Fruit fly (Drosophila melanogaster) whole organism, embryonic: ENCODE results near the gene CG13842.

ENCODE experiments used
- CG1024 ChIP-seq: fragments of 200-800 bp; sonication (Bioruptor generic); IDR thresholded peaks from 2 replicates; pipeline ENCODE4 v1.3.6; 2022; ENCODE audit warnings: missing biosample characterization, missing genetic modification characterization
- CG10565 ChIP-seq: fragments of 200-800 bp; sonication (Bioruptor generic); optimal IDR thresholded peaks from 3 replicates; lab custom pipeline; 2016; ENCODE audit warnings: missing biosample characterization, mild to moderate bottlenecking, missing genetic modification characterization
- CG11247 ChIP-seq: fragments of 200-800 bp; sonication (Bioruptor generic); IDR thresholded peaks from 2 replicates; pipeline ENCODE4 v1.3.6; 2022; ENCODE audit warnings: missing biosample characterization, missing genetic modification characterization
- CG11560 ChIP-seq: fragments of 200-800 bp; sonication (Bioruptor generic); IDR thresholded peaks from 3 replicates; pipeline ENCODE4 v1.3.6; 2022; ENCODE audit warnings: missing biosample characterization, missing genetic modification characterization
- CG12942 ChIP-seq: fragments of 200-800 bp; sonication (Bioruptor generic); optimal IDR thresholded peaks from 3 replicates; lab custom pipeline; 2016; ENCODE audit warnings: missing biosample characterization, missing genetic modification characterization
- CG15479 ChIP-seq: fragments of 200-800 bp; sonication (Bioruptor generic); optimal IDR thresholded peaks from 3 replicates; lab custom pipeline; 2019; ENCODE audit warnings: missing biosample characterization, mild to moderate bottlenecking, missing genetic modification characterization, moderate library complexity
- CG17385 ChIP-seq: fragments of 200-800 bp; sonication (Bioruptor generic); optimal IDR thresholded peaks from 3 replicates; lab custom pipeline; 2018; ENCODE audit warnings: missing biosample characterization, mild to moderate bottlenecking, missing genetic modification characterization
- CG17568 ChIP-seq: fragments of 200-800 bp; sonication (Bioruptor generic); optimal IDR thresholded peaks from 2 replicates; lab custom pipeline; 2018; ENCODE audit warnings: missing biosample characterization, mild to moderate bottlenecking, missing genetic modification characterization, moderate library complexity
- CG17612 ChIP-seq: fragments of 200-800 bp; sonication (Bioruptor generic); IDR thresholded peaks from 2 replicates; pipeline ENCODE4 v1.3.6; 2022; ENCODE audit warnings: missing biosample characterization, missing genetic modification characterization
- CG18262 ChIP-seq: fragments of 200-800 bp; optimal IDR thresholded peaks from 3 replicates; lab custom pipeline; 2019; ENCODE audit warnings: missing biosample characterization, mild to moderate bottlenecking, missing genetic modification characterization, moderate library complexity
- CG1832 ChIP-seq: fragments of 200-800 bp; sonication (Bioruptor generic); optimal IDR thresholded peaks from 2 replicates; lab custom pipeline; 2017; ENCODE audit warnings: missing biosample characterization, mild to moderate bottlenecking, missing genetic modification characterization, inconsistent platforms
- CG2678 ChIP-seq: fragments of 200-800 bp; sonication (Bioruptor generic); optimal IDR thresholded peaks from 3 replicates; lab custom pipeline; 2019; ENCODE audit warnings: missing biosample characterization, mild to moderate bottlenecking, missing genetic modification characterization, moderate library complexity
- CG3065 ChIP-seq: fragments of 200-800 bp; sonication (Bioruptor generic); optimal IDR thresholded peaks from 2 replicates; lab custom pipeline; 2016; ENCODE audit warnings: missing biosample characterization, missing genetic modification characterization
- CG32767 ChIP-seq: fragments of 200-800 bp; sonication (Bioruptor generic); IDR thresholded peaks from 2 replicates; pipeline ENCODE4 v1.3.6; 2022; ENCODE audit warnings: missing biosample characterization, missing genetic modification characterization
- CG3407 ChIP-seq: fragments of 200-800 bp; sonication (Bioruptor generic); optimal IDR thresholded peaks from 2 replicates; lab custom pipeline; 2018; ENCODE audit warnings: missing biosample characterization, mild to moderate bottlenecking, missing genetic modification characterization
- CG42726 ChIP-seq: fragments of 200-800 bp; sonication (Bioruptor generic); IDR thresholded peaks from 2 replicates; pipeline ENCODE4 v1.3.6; 2022; ENCODE audit warnings: missing biosample characterization, missing genetic modification characterization; ENCODE audit not compliant: partially characterized antibody
- CG6272 ChIP-seq: fragments of 200-800 bp; sonication (Bioruptor generic); IDR thresholded peaks from 2 replicates; pipeline ENCODE4 v1.3.6; 2022; ENCODE audit warnings: missing biosample characterization, missing genetic modification characterization
- CG7745 ChIP-seq: fragments of 200-800 bp; sonication (Bioruptor generic); optimal IDR thresholded peaks from 2 replicates; lab custom pipeline; 2018; ENCODE audit warnings: missing biosample characterization, mild to moderate bottlenecking, missing genetic modification characterization, moderate library complexity
- CG7928 ChIP-seq: fragments of 200-800 bp; sonication (Bioruptor generic); optimal IDR thresholded peaks from 2 replicates; lab custom pipeline; 2017; ENCODE audit warnings: missing biosample characterization, mild to moderate bottlenecking, missing genetic modification characterization
- CG7987 ChIP-seq: fragments of 200-800 bp; sonication (Bioruptor generic); optimal IDR thresholded peaks from 2 replicates; lab custom pipeline; 2018; ENCODE audit warnings: missing biosample characterization, mild to moderate bottlenecking, missing genetic modification characterization, moderate library complexity
- CG8281 ChIP-seq: fragments of 200-800 bp; sonication (Bioruptor generic); optimal IDR thresholded peaks from 2 replicates; lab custom pipeline; 2018; ENCODE audit warnings: missing biosample characterization, mild to moderate bottlenecking, missing genetic modification characterization, moderate library complexity
- CG8359 ChIP-seq: fragments of 200-800 bp; sonication (Bioruptor generic); optimal IDR thresholded peaks from 2 replicates; lab custom pipeline; 2017; ENCODE audit warnings: missing biosample characterization, mild to moderate bottlenecking, missing genetic modification characterization, borderline replicate concordance
- CG8388 ChIP-seq: fragments of 200-800 bp; sonication (Bioruptor generic); optimal IDR thresholded peaks from 2 replicates; lab custom pipeline; 2019; ENCODE audit warnings: missing biosample characterization, mild to moderate bottlenecking, missing genetic modification characterization, moderate library complexity
- CG8765 ChIP-seq: fragments of 200-800 bp; sonication (Bioruptor generic); IDR thresholded peaks from 2 replicates; pipeline ENCODE4 v1.3.6; 2022; ENCODE audit warnings: missing biosample characterization, missing genetic modification characterization
- CG9797 ChIP-seq: fragments of 200-800 bp; sonication (Bioruptor generic); optimal IDR thresholded peaks from 3 replicates; lab custom pipeline; 2018; ENCODE audit warnings: missing biosample characterization, mild to moderate bottlenecking, missing genetic modification characterization
- NC2β ChIP-seq: fragments of 200-800 bp; sonication (Bioruptor generic); optimal IDR thresholded peaks from 2 replicates; lab custom pipeline; 2016; ENCODE audit warnings: missing biosample characterization, missing genetic modification characterization
- Nf-YB ChIP-seq: fragments of 200-800 bp; sonication (Bioruptor generic); optimal IDR thresholded peaks from 3 replicates; lab custom pipeline; 2019; ENCODE audit warnings: missing biosample characterization, mild to moderate bottlenecking, missing genetic modification characterization, moderate library complexity
- Optix ChIP-seq: fragments of 200-800 bp; sonication (Bioruptor generic); IDR thresholded peaks from 3 replicates; pipeline ENCODE4 v1.3.6; 2022; ENCODE audit warnings: missing biosample characterization, missing genetic modification characterization
- Rfx ChIP-seq: fragments of 200-800 bp; sonication (Bioruptor generic); IDR thresholded peaks from 2 replicates; pipeline ENCODE4 v1.3.6; 2022; ENCODE audit warnings: missing biosample characterization, missing genetic modification characterization
- Rx ChIP-seq: fragments of 200-800 bp; sonication (Bioruptor generic); IDR thresholded peaks from 2 replicates; pipeline ENCODE4 v1.3.6; 2022; ENCODE audit warnings: missing biosample characterization, missing genetic modification characterization
- YL-1 ChIP-seq: fragments of 200-800 bp; sonication (Bioruptor generic); optimal IDR thresholded peaks from 3 replicates; lab custom pipeline; 2017; ENCODE audit warnings: missing biosample characterization, mild to moderate bottlenecking, missing genetic modification characterization
- ab ChIP-seq: fragments of 200-800 bp; sonication (Bioruptor generic); optimal IDR thresholded peaks from 2 replicates; lab custom pipeline; 2016; ENCODE audit warnings: missing biosample characterization, missing genetic modification characterization
- ap ChIP-seq: fragments of 200-800 bp; sonication (Bioruptor generic); IDR thresholded peaks from 2 replicates; pipeline ENCODE4 v1.3.6; 2022; ENCODE audit warnings: missing biosample characterization, missing genetic modification characterization
- cas ChIP-seq: fragments of 200-800 bp; sonication (Bioruptor generic); IDR thresholded peaks from 2 replicates; pipeline ENCODE4 v1.3.6; 2022; ENCODE audit warnings: missing biosample characterization, missing genetic modification characterization
- ci ChIP-seq: fragments of 200-800 bp; sonication (Bioruptor generic); IDR thresholded peaks from 3 replicates; pipeline ENCODE4 v1.3.6; 2022; ENCODE audit warnings: missing biosample characterization, missing genetic modification characterization
- disco-r ChIP-seq: fragments of 200-800 bp; sonication (Bioruptor generic); optimal IDR thresholded peaks from 2 replicates; lab custom pipeline; 2016; ENCODE audit warnings: missing biosample characterization, missing genetic modification characterization
- emc ChIP-seq: fragments of 200-800 bp; sonication (Bioruptor generic); optimal IDR thresholded peaks from 2 replicates; lab custom pipeline; 2016; ENCODE audit warnings: missing biosample characterization, missing genetic modification characterization
- esg ChIP-seq: fragments of 200-800 bp; sonication (Bioruptor generic); conservative IDR thresholded peaks from 2 replicates; pipeline ENCODE4 v1.3.6; 2022; ENCODE audit warnings: missing biosample characterization, missing genetic modification characterization
- eve ChIP-seq, 2 experiments: fragments of >200 bp; optimal IDR thresholded peaks; 2 replicates each; lab custom pipeline; 2017; ENCODE audit warnings: missing biosample characterization in 2 of 2, missing genetic modification characterization in 2 of 2
- fru ChIP-seq: fragments of >200 bp; optimal IDR thresholded peaks from 2 replicates; lab custom pipeline; 2017
- gfzf ChIP-seq: fragments of 200-800 bp; sonication (Bioruptor generic); optimal IDR thresholded peaks from 2 replicates; lab custom pipeline; 2016; ENCODE audit warnings: missing biosample characterization, mild to moderate bottlenecking, missing genetic modification characterization, moderate library complexity
- grn ChIP-seq: fragments of 200-800 bp; sonication (Bioruptor generic); optimal IDR thresholded peaks from 3 replicates; lab custom pipeline; 2017; ENCODE audit warnings: missing biosample characterization, missing genetic modification characterization
- hbn ChIP-seq: fragments of 200-800 bp; sonication (Bioruptor generic); IDR thresholded peaks from 2 replicates; pipeline ENCODE4 v1.3.6; 2022; ENCODE audit warnings: missing biosample characterization, missing genetic modification characterization; ENCODE audit not compliant: partially characterized antibody
- hkb ChIP-seq, 2 experiments: fragments of 200-800 bp in 1 of 2; fragments of >200 bp in 1 of 2; sonication (Bioruptor generic) in 1 of 2; IDR thresholded peaks in 1 of 2; optimal IDR thresholded peaks in 1 of 2; 2 replicates each; pipeline versions ENCODE4 v1.3.6 to Lab custom; 2017 to 2022; ENCODE audit warnings: missing biosample characterization in 1 of 2, missing genetic modification characterization in 1 of 2
- jigr1 ChIP-seq: fragments of 200-800 bp; sonication (Bioruptor generic); IDR thresholded peaks from 3 replicates; pipeline ENCODE4 v1.3.6; 2022; ENCODE audit warnings: missing biosample characterization, missing genetic modification characterization
- kni ChIP-seq: fragments of 200-800 bp; sonication (Bioruptor generic); optimal IDR thresholded peaks from 3 replicates; lab custom pipeline; 2017; ENCODE audit warnings: mild to moderate bottlenecking, missing biosample characterization, missing genetic modification reagents, missing genetic modification characterization
- lab ChIP-seq: fragments of 200-800 bp; sonication (Bioruptor generic); optimal IDR thresholded peaks from 3 replicates; lab custom pipeline; 2017; ENCODE audit warnings: missing biosample characterization, missing genetic modification characterization, mild to moderate bottlenecking, moderate library complexity, missing genetic modification reagents
- odd ChIP-seq: fragments of 200-800 bp; sonication (Bioruptor generic); optimal IDR thresholded peaks from 2 replicates; lab custom pipeline; 2017; ENCODE audit warnings: missing biosample characterization, mild to moderate bottlenecking, missing genetic modification characterization
- p53 ChIP-seq: fragments of 200-800 bp; sonication (Bioruptor generic); optimal IDR thresholded peaks from 2 replicates; lab custom pipeline; 2016; ENCODE audit warnings: missing biosample characterization, missing genetic modification characterization
- pita ChIP-seq: fragments of 200-800 bp; sonication (Bioruptor generic); optimal IDR thresholded peaks from 2 replicates; lab custom pipeline; 2017; ENCODE audit warnings: missing biosample characterization, mild to moderate bottlenecking, missing genetic modification characterization
- prd ChIP-seq, 3 experiments: fragments of >200 bp in 2 of 3; fragments of 200-800 bp in 1 of 3; sonication (Bioruptor generic) in 1 of 3; optimal IDR thresholded peaks in 2 of 3; IDR thresholded peaks in 1 of 3; 2 replicates in 2 of 3; 3 replicates in 1 of 3; pipeline versions ENCODE4 v1.3.6 to Lab custom; 2017 to 2022; ENCODE audit warnings: missing biosample characterization in 1 of 3, missing genetic modification characterization in 1 of 3

Gene CG13842

DNA sequence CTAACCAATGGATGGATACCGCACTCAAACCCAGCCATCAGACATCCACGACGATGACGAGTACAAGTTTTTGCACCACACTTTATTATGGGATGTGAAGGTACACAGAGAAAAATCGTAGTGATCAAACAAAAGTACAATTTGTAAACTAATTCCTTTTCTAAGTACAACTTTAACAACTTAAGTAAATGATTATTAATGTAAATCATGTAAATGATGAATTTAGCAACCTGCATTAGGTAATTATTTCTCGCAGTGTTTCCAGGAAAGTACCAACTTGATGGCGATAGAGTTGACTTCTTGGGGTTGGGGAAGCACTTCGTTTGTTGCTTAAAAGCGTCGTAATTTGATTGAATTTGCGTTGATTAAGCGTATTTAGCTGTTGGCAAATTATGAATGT, 44.0 kb downstream of the CG13842 start (continued):
- no peak for TF ChIP-seq CG11247 (GFP tag; lab: Robert Waterston, UW)
- TF ChIP-seq CG8281: no peak
- no peak for TF ChIP-seq disco-r (GFP tag; lab: Kevin White, UChicago)
- no peak for TF ChIP-seq Rx (GFP tag; lab: Robert Waterston, UW)
- TF ChIP-seq gfzf (GFP tag; lab: Kevin White, UChicago): no peak
- peak; percentile 75 for TF ChIP-seq esg (GFP tag; lab: Robert Waterston, UW)
- TF ChIP-seq pita (GFP tag; lab: Kevin White, UChicago): no peak
- peak; percentile 39 for TF ChIP-seq odd (GFP tag; lab: Kevin White, UChicago)
- TF ChIP-seq CG17568 (GFP tag; lab: Kevin White, UChicago): peak; percentile 50
- TF ChIP-seq CG1832: no peak
- TF ChIP-seq CG7987 (GFP tag; lab: Kevin White, UChicago): no peak
- TF ChIP-seq CG6272 (GFP tag; lab: Robert Waterston, UW): no peak
- TF ChIP-seq NC2β (GFP tag; lab: Kevin White, UChicago): peak; percentile 66
- TF ChIP-seq hbn (GFP tag; lab: Robert Waterston, UW): no peak
- TF ChIP-seq cas (GFP tag; lab: Robert Waterston, UW): no peak
- no peak for TF ChIP-seq hkb (optimal IDR thresholded peaks at IDR 0.05; lab: Kevin White, UChicago)
- peak; percentile 87 for TF ChIP-seq hkb (GFP tag; IDR thresholded peaks at IDR 0.05; lab: Robert Waterston, UW)
- no peak for TF ChIP-seq CG15479
- TF ChIP-seq CG18262 (tag; lab: Kevin White, UChicago): no peak
- TF ChIP-seq CG11560: no peak
- peak; percentile 45 for TF ChIP-seq CG12942 (GFP tag; lab: Kevin White, UChicago)
- TF ChIP-seq YL-1 (GFP tag; lab: Kevin White, UChicago): no peak
- TF ChIP-seq prd (optimal IDR thresholded peaks at IDR 0.05; lab: Kevin White, UChicago): no peak
- peak; percentile 73 for TF ChIP-seq prd (GFP tag; IDR thresholded peaks at IDR 0.05; lab: Robert Waterston, UW)
- TF ChIP-seq p53 (GFP tag; lab: Kevin White, UChicago): no peak
- TF ChIP-seq CG3065 (GFP tag; lab: Kevin White, UChicago): no peak
- peak in 1 of 2 experiments; percentile 77 for TF ChIP-seq eve (GFP tag; optimal IDR thresholded peaks at IDR 0.05; lab: Kevin White, UChicago)
- TF ChIP-seq CG42726: no peak
- TF ChIP-seq CG7928: no peak
- TF ChIP-seq Rfx (GFP tag; lab: Robert Waterston, UW): peak; percentile 59
- TF ChIP-seq CG8388: peak; percentile 63
- no peak for TF ChIP-seq CG8765 (GFP tag; lab: Robert Waterston, UW)
- TF ChIP-seq CG3407 (GFP tag; lab: Kevin White, UChicago): peak; percentile 42
- TF ChIP-seq jigr1: no peak
- no peak for TF ChIP-seq CG1024
- TF ChIP-seq ab: no peak
- no peak for TF ChIP-seq kni
- peak; percentile 77 for TF ChIP-seq ap (GFP tag; lab: Robert Waterston, UW)
- TF ChIP-seq CG9797 (GFP tag; lab: Kevin White, UChicago): no peak
- no peak for TF ChIP-seq fru (lab: Kevin White, UChicago)
- TF ChIP-seq CG7745: no peak
- no peak for TF ChIP-seq grn (GFP tag; lab: Kevin White, UChicago)
- peak; percentile 1 for TF ChIP-seq CG8359 (GFP tag; lab: Kevin White, UChicago)
- TF ChIP-seq CG10565 (GFP tag; lab: Kevin White, UChicago): no peak
- peak; percentile 60; the same call in 1 of the 2 replicates for TF ChIP-seq CG32767 (GFP tag; lab: Robert Waterston, UW)
- TF ChIP-seq CG17385 (GFP tag; lab: Kevin White, UChicago): peak; percentile 62
- peak; percentile 37; the same call in 1 of the 3 replicates for TF ChIP-seq Optix
- peak; percentile 82 for TF ChIP-seq CG2678
- TF ChIP-seq ci: peak; percentile 88
- TF ChIP-seq emc (GFP tag; lab: Kevin White, UChicago): no peak
- TF ChIP-seq CG17612 (GFP tag; lab: Robert Waterston, UW): no peak
- TF ChIP-seq Nf-YB (GFP tag; lab: Kevin White, UChicago): peak; percentile 33
- TF ChIP-seq lab (GFP tag; lab: Kevin White, UChicago): peak; percentile 75
